Fruit fly (Drosophila melanogaster): Measurements from ENCODE around the gene CG9040.
A peak's percentile ranks its signal among the peaks of the same experiment; 100 is the strongest.

The CG9040 gene

DNA sequence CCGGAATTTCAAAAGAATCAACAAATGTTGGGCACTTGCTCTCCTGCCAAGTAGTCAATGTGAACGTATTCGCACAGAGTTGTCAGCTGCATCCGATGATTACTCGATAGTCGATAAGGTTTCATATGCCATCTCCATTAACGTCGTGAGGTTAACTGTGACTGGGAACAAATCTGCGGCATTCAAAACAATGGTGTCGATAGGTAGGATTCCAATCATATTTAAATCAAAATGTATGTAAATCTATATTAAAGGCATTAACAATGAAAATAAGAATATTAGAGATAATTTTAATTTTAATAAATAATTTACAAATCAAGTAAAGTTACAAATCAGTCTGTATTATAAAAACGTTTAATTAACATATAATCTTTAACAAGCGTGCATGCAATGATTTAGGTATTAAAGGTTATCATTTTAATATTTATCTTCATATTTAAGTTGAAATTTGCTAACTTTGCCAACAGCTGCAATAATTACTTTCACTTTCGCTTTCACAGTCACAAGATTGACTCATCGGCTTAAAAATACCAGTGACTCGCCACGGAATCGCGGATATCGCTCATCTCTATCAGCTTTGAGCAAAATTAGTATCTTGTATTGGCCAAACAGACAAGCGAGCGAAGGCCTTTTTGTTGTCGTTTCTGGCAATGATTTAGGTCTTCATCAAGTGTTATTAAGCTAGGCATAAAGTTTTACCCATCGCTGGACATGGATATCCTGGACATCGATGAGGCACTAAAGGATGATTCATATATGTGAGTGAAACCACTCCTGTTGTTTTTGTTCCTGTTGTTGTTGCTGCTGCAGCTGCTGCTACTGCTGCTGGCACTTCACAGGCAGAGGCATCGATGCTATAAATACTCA is 22.8 kb upstream of the CG9040 start, which contains the start of the genes Meics, Nxf3 and ssp2 (continued):
- no peak for TF ChIP-seq Neu2 (GFP tag; optimal IDR thresholded peaks at IDR 0.05; ENCODE audit: borderline replicate concordance)
- TF ChIP-seq hbn (GFP tag; IDR thresholded peaks at IDR 0.05; ENCODE audit: partially characterized antibody) = 0 out of 2 replicates have a peak, but pooled peaks have one; percentile 55
- peak; percentile 65 for TF ChIP-seq Dref (GFP tag; IDR thresholded peaks at IDR 0.05)
- TF ChIP-seq NFAT (GFP tag; IDR thresholded peaks at IDR 0.05) = peak; percentile 52; the same call in 1 of the 2 replicates
- TF ChIP-seq ERR (GFP tag; optimal IDR thresholded peaks at IDR 0.05) = peak; percentile 0
- TF ChIP-seq gfzf (GFP tag; optimal IDR thresholded peaks at IDR 0.05) = peak; percentile 41
- peak; percentile 8 for TF ChIP-seq Spps (tag; optimal IDR thresholded peaks at IDR 0.05)
- no peak for TF ChIP-seq lmd (GFP tag; IDR thresholded peaks at IDR 0.05)
- TF ChIP-seq oc (tag; optimal IDR thresholded peaks at IDR 0.05) = no peak
- TF ChIP-seq CG34422 (GFP tag; IDR thresholded peaks at IDR 0.05) = no peak
- peak; percentile 78 for TF ChIP-seq CG16813 (GFP tag; IDR thresholded peaks at IDR 0.05; ENCODE audit: partially characterized antibody)
- no peak for TF ChIP-seq abd-A (tag; optimal IDR thresholded peaks at IDR 0.05)
- TF ChIP-seq Meics (GFP tag; optimal IDR thresholded peaks at IDR 0.05) = no peak
- peak; percentile 31; the same call in 1 of the 2 replicates for TF ChIP-seq CG14441 (GFP tag; IDR thresholded peaks at IDR 0.05)
- TF ChIP-seq az2 (GFP tag; optimal IDR thresholded peaks at IDR 0.05) = peak; percentile 21
- no peak for TF ChIP-seq al (GFP tag; IDR thresholded peaks at IDR 0.05)
- TF ChIP-seq knrl (GFP tag; IDR thresholded peaks at IDR 0.05; ENCODE audit: partially characterized antibody) = peak; percentile 79
- TF ChIP-seq CG11093 (GFP tag; IDR thresholded peaks at IDR 0.05) = no peak
- TF ChIP-seq MESR4 (GFP tag; optimal IDR thresholded peaks at IDR 0.05) = peak; percentile 87
- no peak for TF ChIP-seq btn (GFP tag; optimal IDR thresholded peaks at IDR 0.05)
- peak; percentile 8 for TF ChIP-seq fu2 (GFP tag; optimal IDR thresholded peaks at IDR 0.05)
- no peak for TF ChIP-seq nom (GFP tag; optimal IDR thresholded peaks at IDR 0.05)
- TF ChIP-seq CG7745 (tag; optimal IDR thresholded peaks at IDR 0.05) = no peak
- peak; percentile 30 for TF ChIP-seq CG2712 (tag; optimal IDR thresholded peaks at IDR 0.05)
- TF ChIP-seq tna (GFP tag; IDR thresholded peaks at IDR 0.05; ENCODE audit: partially characterized antibody) = peak; percentile 25; the same call in 1 of the 2 replicates
- no peak for TF ChIP-seq bsh (GFP tag; optimal IDR thresholded peaks at IDR 0.05)
- peak; percentile 85 for TF ChIP-seq Opbp (GFP tag; IDR thresholded peaks at IDR 0.05; ENCODE audit: partially characterized antibody)
- TF ChIP-seq unc-4 (GFP tag; IDR thresholded peaks at IDR 0.05; ENCODE audit: partially characterized antibody) = peak; percentile 48; the same call in 1 of the 2 replicates
- no peak for TF ChIP-seq ftz-f1 (GFP tag; optimal IDR thresholded peaks at IDR 0.05)
- no peak for TF ChIP-seq CG8359 (GFP tag; optimal IDR thresholded peaks at IDR 0.05; ENCODE audit: borderline replicate concordance)
- peak; percentile 5 for TF ChIP-seq NfI (GFP tag; optimal IDR thresholded peaks at IDR 0.05)
- TF ChIP-seq corto (GFP tag; optimal IDR thresholded peaks at IDR 0.05) = no peak
- no peak for TF ChIP-seq Hr39 (optimal IDR thresholded peaks at IDR 0.05)
- no peak for TF ChIP-seq pros (GFP tag; optimal IDR thresholded peaks at IDR 0.05)
- TF ChIP-seq Lim3 (GFP tag; IDR thresholded peaks at IDR 0.05) = no peak
- TF ChIP-seq Fer2 (tag; optimal IDR thresholded peaks at IDR 0.05) = no peak
- peak; percentile 44 for TF ChIP-seq zfh2 (GFP tag; optimal IDR thresholded peaks at IDR 0.05)
- peak; percentile 60 for TF ChIP-seq CG30403 (GFP tag; optimal IDR thresholded peaks at IDR 0.05)
- TF ChIP-seq Deaf1 (tag; optimal IDR thresholded peaks at IDR 0.05) = no peak
- TF ChIP-seq Six4 (GFP tag; optimal IDR thresholded peaks at IDR 0.05) = no peak
- TF ChIP-seq cad (GFP tag; optimal IDR thresholded peaks at IDR 0.05) = no peak
- TF ChIP-seq Ssrp (tag; optimal IDR thresholded peaks at IDR 0.05) = no peak
- no peak for TF ChIP-seq CG2202 (tag; optimal IDR thresholded peaks at IDR 0.05)
- no peak for TF ChIP-seq pan (optimal IDR thresholded peaks at IDR 0.05)
- no peak for TF ChIP-seq pan (GFP tag; optimal IDR thresholded peaks at IDR 0.05 in 1 of 2, IDR thresholded peaks at IDR 0.05 in 1 of 2)
- TF ChIP-seq Xbp1 (GFP tag; optimal IDR thresholded peaks at IDR 0.05) = peak; percentile 49
- TF ChIP-seq Camta (GFP tag; optimal IDR thresholded peaks at IDR 0.05) = no peak
- no peak for TF ChIP-seq CG12299 (tag; optimal IDR thresholded peaks at IDR 0.05)
